Worm (Caenorhabditis elegans) whole organism, midembryonic: ENCODE measurements around the gene ZK287.7.

Experiments
- cog-1 ChIP-seq: sonication (generic microtip); optimal IDR thresholded peaks from 2 replicates; lab custom pipeline; 2016; ENCODE audit warnings: missing genetic modification characterization, missing compliant biosample characterization
- flt-1 ChIP-seq: fragments of 200-800 bp; sonication (Bioruptor generic); IDR thresholded peaks from 2 replicates; pipeline ENCODE4 v1.3.6; 2022; ENCODE audit warnings: missing genetic modification characterization, missing compliant biosample characterization
- klf-2 ChIP-seq: fragments of 200-800 bp; sonication (Bioruptor generic); conservative IDR thresholded peaks from 2 replicates; pipeline ENCODE4 v1.3.6; 2022; ENCODE audit warnings: missing genetic modification reagents, missing genetic modification characterization, missing compliant biosample characterization
- med-1 ChIP-seq: sonication (generic microtip); optimal IDR thresholded peaks from 2 replicates; lab custom pipeline; 2017; ENCODE audit warnings: missing genetic modification characterization, mild to moderate bottlenecking, missing compliant biosample characterization, antibody characterized with exemption, missing genetic modification reagents; ENCODE audit not compliant: insufficient read depth
- ref-1 ChIP-seq: fragments of 200-800 bp; sonication (Bioruptor generic); conservative IDR thresholded peaks from 2 replicates; pipeline ENCODE4 v1.3.6; 2022; ENCODE audit warnings: missing genetic modification reagents, missing genetic modification characterization, missing compliant biosample characterization
- tab-1 ChIP-seq: fragments of 200-800 bp; sonication (Bioruptor generic); IDR thresholded peaks from 2 replicates; pipeline ENCODE4 v1.3.6; 2022; ENCODE audit warnings: missing genetic modification characterization, missing compliant biosample characterization
- ztf-23 ChIP-seq: fragments of 200-800 bp; sonication (Bioruptor generic); IDR thresholded peaks from 2 replicates; pipeline ENCODE4 v1.3.6; 2022; ENCODE audit warnings: missing genetic modification reagents, missing genetic modification characterization, missing compliant biosample characterization
- ztf-29 ChIP-seq: fragments of 200-800 bp; sonication (Bioruptor generic); IDR thresholded peaks from 2 replicates; pipeline ENCODE4 v1.3.6; 2022; ENCODE audit warnings: missing genetic modification reagents, missing genetic modification characterization, missing compliant biosample characterization

- TF ChIP-seq klf-2 (GFP tag; lab: Robert Waterston, UW) (no peak), flt-1 (GFP tag; lab: Robert Waterston, UW) (no peak), ztf-23 (GFP tag; lab: Robert Waterston, UW) (no peak), ztf-29 (GFP tag; lab: Robert Waterston, UW) (no peak), ref-1 (no peak), med-1 (GFP tag; lab: Kevin White, UChicago) (no peak), cog-1 (tag; lab: Kevin White, UChicago) (no peak), tab-1 (no peak)
Observed at ce11 chrV:9731852-9732251, 39.0 kb downstream of the ZK287.7 start.
